Fruit fly (Drosophila melanogaster) whole organism, pupa: ENCODE measurements around the gene Cad74A.

Source experiments
- CG10348 ChIP-seq: fragments of 200-800 bp; sonication (Bioruptor generic); IDR thresholded peaks from 2 replicates; pipeline ENCODE4 v1.3.6; 2022; ENCODE audit warnings: missing biosample characterization, missing genetic modification characterization
- D1 ChIP-seq: fragments of 200-800 bp; sonication (Bioruptor generic); optimal IDR thresholded peaks from 2 replicates; lab custom pipeline; 2018; ENCODE audit warnings: missing biosample characterization, mild to moderate bottlenecking, missing genetic modification characterization, moderate library complexity

DNA sequence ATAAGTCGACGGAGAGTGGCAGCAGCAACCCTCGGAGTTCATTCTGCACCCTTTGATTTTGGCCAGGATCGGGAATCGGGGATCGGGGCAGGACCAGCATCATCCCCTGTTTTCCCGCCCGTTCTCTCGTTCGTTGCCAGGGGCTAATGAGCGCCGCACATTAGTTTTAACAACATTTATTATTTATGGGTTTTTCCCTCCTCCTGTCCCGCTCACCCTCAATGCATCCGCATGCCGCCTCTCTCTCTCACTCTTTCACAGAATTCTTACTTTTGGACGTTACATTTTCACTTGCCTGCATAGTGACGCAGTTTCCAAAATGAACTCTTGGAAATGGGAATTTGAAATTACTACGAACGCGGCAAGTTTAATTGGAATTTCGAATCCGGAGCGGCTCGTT is 12.4 kb downstream of the Cad74A start:
- no peak for TF ChIP-seq CG10348 (GFP tag; lab: Robert Waterston, UW)
- no peak for TF ChIP-seq D1 (tag; lab: Kevin White, UChicago)
